Worm (Caenorhabditis elegans) whole organism, L2 larva: ENCODE results near the gene nspb-5.

Source experiments
- aly-2 ChIP-seq: fragments of 150-350 bp; optimal IDR thresholded peaks from 2 replicates; lab custom pipeline; 2014; ENCODE audit warnings: missing biosample characterization, missing genetic modification characterization
- fos-1 ChIP-seq: fragments of 150-350 bp; optimal IDR thresholded peaks from 2 replicates; lab custom pipeline; 2014; ENCODE audit warnings: missing biosample characterization, missing genetic modification characterization
- gmeb-1 ChIP-seq: fragments of 150-350 bp; optimal IDR thresholded peaks from 2 replicates; lab custom pipeline; 2014; ENCODE audit warnings: missing biosample characterization, missing genetic modification characterization
- lin-13 ChIP-seq: fragments of 150-350 bp; optimal IDR thresholded peaks from 2 replicates; lab custom pipeline; 2014; ENCODE audit warnings: missing biosample characterization, missing genetic modification reagents, missing genetic modification characterization
- nhr-23 ChIP-seq: fragments of 150-350 bp; optimal IDR thresholded peaks from 2 replicates; lab custom pipeline; 2014; ENCODE audit warnings: missing biosample characterization, missing genetic modification reagents, missing genetic modification characterization
- skn-1 ChIP-seq: sonication (generic microtip); optimal IDR thresholded peaks from 2 replicates; lab custom pipeline; 2017; ENCODE audit warnings: missing biosample characterization, missing genetic modification characterization
- snpc-4 ChIP-seq: fragments of 150-350 bp; optimal IDR thresholded peaks from 2 replicates; lab custom pipeline; 2014; ENCODE audit warnings: missing biosample characterization, missing genetic modification characterization
- ztf-11 ChIP-seq: sonication (generic microtip); optimal IDR thresholded peaks from 2 replicates; lab custom pipeline; 2017; ENCODE audit warnings: missing biosample characterization, missing genetic modification characterization

ce11 chrIV:6590029-6590428 lies 8.8 kb upstream of the nspb-5 start, which contains the start of the genes lec-11 and irld-7:
- no peak for TF ChIP-seq lin-13
- no peak for TF ChIP-seq snpc-4 (tag; lab: Kevin White, UChicago)
- no peak for TF ChIP-seq nhr-23 (tag; lab: Kevin White, UChicago)
- peak; percentile 93 for TF ChIP-seq fos-1 (tag; lab: Kevin White, UChicago)
- no peak for TF ChIP-seq ztf-11
- TF ChIP-seq aly-2 (tag; lab: Kevin White, UChicago) = no peak
- no peak for TF ChIP-seq skn-1 (tag; lab: Kevin White, UChicago)
- TF ChIP-seq gmeb-1 (tag; lab: Kevin White, UChicago) = no peak
